Fruit fly (Drosophila melanogaster) whole organism: ENCODE data around the gene CG6441.

ENCODE experiments used
- CG8478 ChIP-seq: fragments of >200 bp; optimal IDR thresholded peaks from 2 replicates; lab custom pipeline; 2018; ENCODE audit warnings: inconsistent platforms
- Dll ChIP-seq: fragments of >200 bp; optimal IDR thresholded peaks from 2 replicates; lab custom pipeline; 2017
- EcR ChIP-seq, 2 experiments: fragments of >200 bp; optimal IDR thresholded peaks; 2 replicates each; lab custom pipeline; 2017; ENCODE audit warnings: missing biosample characterization in 2 of 2, missing genetic modification characterization in 2 of 2, missing genetic modification reagents in 2 of 2
- pan ChIP-seq: fragments of >200 bp; optimal IDR thresholded peaks from 2 replicates; lab custom pipeline; 2017
- psq ChIP-seq: fragments of >200 bp; optimal IDR thresholded peaks from 2 replicates; lab custom pipeline; 2017
- usp ChIP-seq: fragments of >200 bp; optimal IDR thresholded peaks from 2 replicates; lab custom pipeline; 2017; ENCODE audit warnings: missing biosample characterization, missing genetic modification characterization, mixed read lengths

The CG6441 gene

DNA sequence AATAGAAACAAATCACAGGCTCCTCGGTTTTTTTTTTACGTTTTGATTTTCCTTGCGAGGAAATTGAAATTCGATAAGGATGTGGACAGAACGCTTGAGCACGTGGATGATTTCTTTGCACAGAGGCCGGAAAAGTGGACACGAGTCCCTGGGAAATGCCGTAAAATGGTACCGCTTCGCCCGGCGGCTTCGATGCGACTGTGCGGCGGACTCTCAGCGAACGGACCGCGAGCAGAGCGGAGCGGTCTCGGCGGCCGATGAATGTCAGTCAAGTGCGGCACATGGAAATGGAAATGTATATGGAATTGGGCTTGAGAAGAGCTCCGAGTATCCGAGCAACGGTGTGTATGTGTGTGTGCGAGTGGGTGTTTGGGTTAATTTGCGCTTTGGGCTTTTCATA is 23.5 kb upstream of the CG6441 start, which contains the start of gene santa-maria:
santa-maria (minus strand) TSS at position 279 of the 400 bp plus-strand sequence.
- TF ChIP-seq CG8478 (no peak), EcR (GFP tag; optimal IDR thresholded peaks at IDR 0.05; lab: Kevin White, UChicago) (no peak), psq (lab: Kevin White, UChicago) (no peak), pan (lab: Kevin White, UChicago) (no peak), usp (GFP tag; lab: Kevin White, UChicago) (no peak)

DNA sequence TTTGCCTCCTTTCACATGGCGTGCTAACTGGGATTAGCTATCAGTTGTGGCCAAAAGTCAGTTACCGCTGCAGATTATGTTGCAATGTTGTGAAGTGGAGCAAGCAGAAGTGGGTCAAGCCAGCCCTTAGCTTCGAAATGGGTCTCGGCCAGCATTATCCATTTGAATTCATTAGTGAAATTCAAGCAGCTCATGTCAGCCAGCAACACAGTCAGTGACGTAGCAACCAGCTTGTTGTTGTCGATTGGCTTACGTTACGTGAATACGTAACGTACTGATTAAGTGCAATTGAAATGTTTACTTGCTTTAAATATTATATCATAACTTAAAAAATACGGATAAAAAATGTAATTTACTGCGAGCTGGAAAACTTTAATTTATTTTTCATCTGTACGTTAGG is 22.4 kb upstream of the CG6441 start:
- TF ChIP-seq usp (GFP tag; lab: Kevin White, UChicago) (no peak), pan (lab: Kevin White, UChicago) (no peak), Dll (no peak), EcR (GFP tag; optimal IDR thresholded peaks at IDR 0.05; lab: Kevin White, UChicago) (no peak), CG8478 (no peak), psq (lab: Kevin White, UChicago) (no peak)

DNA sequence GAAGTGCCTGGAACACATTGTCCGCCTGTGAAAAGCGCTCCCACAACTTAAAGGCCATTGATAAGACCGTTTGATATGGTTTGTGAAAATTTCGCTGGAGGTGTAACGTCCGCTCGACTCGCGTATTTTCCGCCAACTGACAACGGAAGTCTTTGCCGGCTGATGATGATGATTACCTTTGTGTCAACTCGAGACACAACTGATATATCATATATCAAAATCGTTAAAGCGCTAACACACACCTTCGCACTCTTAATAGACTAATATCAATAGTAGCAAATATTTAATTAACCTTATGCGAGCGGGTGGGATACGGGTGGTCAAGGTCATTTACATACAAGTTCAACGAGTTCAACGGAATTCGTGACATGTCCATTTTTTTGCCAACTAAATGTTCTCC is 20.4 kb upstream of the CG6441 start, which contains the start of gene Gr28a:
Gr28a (minus strand) TSS at position 101 of the 400 bp plus-strand sequence.
- TF ChIP-seq psq (lab: Kevin White, UChicago) (no peak), CG8478 (no peak), EcR (GFP tag; optimal IDR thresholded peaks at IDR 0.05; lab: Kevin White, UChicago) (no peak), pan (lab: Kevin White, UChicago) (no peak), usp (GFP tag; lab: Kevin White, UChicago) (no peak), Dll (no peak)

DNA sequence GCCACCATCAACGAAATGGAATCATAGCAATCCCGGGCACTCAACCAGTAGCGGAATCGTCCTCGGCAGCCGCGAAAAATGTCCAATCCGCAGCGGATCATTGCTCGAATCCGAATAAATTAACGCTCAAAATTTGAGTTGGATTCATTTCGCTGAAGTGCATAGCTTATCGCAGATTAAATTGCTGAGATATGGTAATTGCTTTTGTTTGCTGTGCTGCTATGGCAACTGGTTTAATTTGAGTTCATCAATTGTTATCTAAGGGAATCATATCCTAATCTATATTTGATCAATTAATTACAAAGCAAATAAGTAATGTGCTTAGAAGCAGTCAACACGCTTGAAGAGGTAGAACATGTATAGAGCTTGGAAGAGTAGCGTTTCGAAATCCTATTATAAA is 12.4 kb upstream of the CG6441 start, which contains the start of gene Gr28b:
Gr28b (minus strand) TSS at position 101 of the 400 bp plus-strand sequence.
- TF ChIP-seq psq (lab: Kevin White, UChicago) (no peak), EcR (GFP tag; optimal IDR thresholded peaks at IDR 0.05; lab: Kevin White, UChicago) (no peak), usp (GFP tag; lab: Kevin White, UChicago) (no peak), Dll (no peak), CG8478 (no peak), pan (lab: Kevin White, UChicago) (no peak)

DNA sequence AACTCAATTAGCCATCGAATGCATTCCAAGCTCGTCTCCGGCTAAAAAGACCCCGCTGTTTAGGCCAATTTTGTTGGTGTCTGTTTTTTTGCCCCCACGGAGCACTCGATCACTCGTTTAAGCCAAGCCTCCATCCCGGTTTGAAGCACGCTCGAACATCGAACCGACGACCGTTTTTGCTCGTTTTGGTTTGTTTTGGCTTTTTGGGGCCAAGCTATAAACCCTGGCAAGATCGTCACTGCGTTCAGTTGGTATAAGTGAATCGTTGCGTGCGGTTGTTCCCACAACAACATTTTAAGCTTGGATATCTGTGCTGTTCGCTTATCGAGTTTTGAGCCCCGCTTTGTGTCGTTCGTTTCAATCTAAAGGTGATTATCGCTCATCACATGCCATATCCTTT is 8.2 kb upstream of the CG6441 start, which contains the start of gene CG6055:
CG6055 (plus strand) TSS at position 240 of the 400 bp plus-strand sequence.
- TF ChIP-seq EcR (GFP tag; optimal IDR thresholded peaks at IDR 0.05; lab: Kevin White, UChicago): peak in 1 of 2 experiments; percentile 6
- TF ChIP-seq pan (lab: Kevin White, UChicago): no peak

DNA sequence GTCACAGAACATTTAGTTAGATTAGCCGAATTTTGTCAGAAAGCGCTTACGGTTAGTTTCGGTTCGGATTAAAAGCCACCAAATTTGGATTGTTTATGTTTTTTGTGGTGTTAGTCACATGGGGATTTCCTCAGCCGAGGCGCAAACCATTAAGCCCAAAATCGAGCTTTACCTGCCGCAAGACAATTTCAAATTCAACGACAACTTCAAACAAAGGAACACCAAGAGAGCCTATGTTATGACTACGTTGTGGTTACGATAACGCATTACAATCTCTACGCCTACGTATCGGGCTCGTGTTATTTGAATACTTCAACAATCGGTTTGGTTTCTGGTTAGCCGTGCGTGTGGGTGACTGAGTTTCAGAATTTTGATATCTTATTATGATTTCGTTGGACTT is 1.3 kb upstream of the CG6441 start:
- TF ChIP-seq usp (GFP tag; lab: Kevin White, UChicago) (no peak), pan (lab: Kevin White, UChicago) (no peak), Dll (no peak), EcR (GFP tag; optimal IDR thresholded peaks at IDR 0.05; lab: Kevin White, UChicago) (no peak), CG8478 (no peak), psq (lab: Kevin White, UChicago) (no peak)

DNA sequence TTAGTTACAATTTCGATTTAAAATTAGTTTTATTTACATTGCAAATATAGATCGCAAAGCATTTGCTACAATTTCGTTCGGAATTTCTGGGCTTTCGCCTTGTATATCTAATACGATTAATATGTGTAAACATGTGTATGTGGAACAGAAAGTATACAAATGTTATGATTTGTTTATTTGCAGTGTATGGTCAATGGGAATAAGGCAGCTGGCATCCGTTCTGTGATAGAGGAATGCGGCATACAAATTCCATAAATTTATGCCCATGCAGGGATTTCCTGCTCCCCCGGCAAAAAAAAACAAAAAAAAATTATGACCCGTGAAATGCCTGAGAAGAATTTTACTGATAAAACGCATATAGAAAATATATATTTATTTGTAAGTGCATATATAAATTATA is 11.7 kb downstream of the CG6441 start:
- TF ChIP-seq psq (lab: Kevin White, UChicago) (no peak), EcR (GFP tag; optimal IDR thresholded peaks at IDR 0.05; lab: Kevin White, UChicago) (no peak), pan (lab: Kevin White, UChicago) (no peak), usp (GFP tag; lab: Kevin White, UChicago) (no peak), Dll (no peak), CG8478 (no peak)

DNA sequence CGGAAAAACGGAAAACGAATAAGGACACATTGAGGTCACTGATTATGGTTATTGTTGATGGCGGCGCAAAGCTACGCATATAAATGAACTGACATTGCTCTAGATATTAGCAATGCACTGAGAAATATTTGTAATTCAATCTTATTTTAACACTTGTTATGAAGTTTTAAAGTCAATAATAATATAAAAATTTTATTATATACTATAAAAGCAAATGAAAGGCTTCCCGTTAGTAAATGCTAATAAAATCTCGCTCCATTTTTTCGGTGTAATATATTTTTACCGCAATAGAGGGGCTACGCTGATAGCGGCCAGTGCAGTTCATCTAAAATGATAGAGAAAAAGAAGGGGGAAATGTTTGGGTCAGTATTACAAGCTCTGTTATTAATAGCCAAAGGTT is 17.4 kb downstream of the CG6441 start:
- TF ChIP-seq Dll (no peak), CG8478 (no peak), usp (GFP tag; lab: Kevin White, UChicago) (no peak), psq (lab: Kevin White, UChicago) (no peak), pan (lab: Kevin White, UChicago) (no peak), EcR (GFP tag; optimal IDR thresholded peaks at IDR 0.05; lab: Kevin White, UChicago) (no peak)

DNA sequence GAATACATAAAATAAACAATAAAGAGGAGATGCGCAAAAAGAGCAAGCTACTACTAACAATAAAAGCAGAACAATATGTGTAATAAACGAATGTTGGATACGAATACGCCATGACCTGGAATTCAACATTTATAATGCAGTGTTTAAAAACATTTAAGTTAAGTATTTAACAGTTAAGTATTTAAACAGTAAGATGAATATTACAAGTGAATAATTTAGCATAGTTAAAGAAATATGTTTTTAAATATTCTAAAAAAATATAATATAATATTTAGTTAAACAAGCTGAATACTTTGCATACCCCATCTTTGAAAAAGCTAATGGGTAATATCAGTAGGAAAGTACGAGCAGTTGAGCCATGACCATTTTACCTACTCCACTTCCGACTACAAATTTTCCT is 18.0 kb downstream of the CG6441 start:
- TF ChIP-seq CG8478 (no peak), pan (lab: Kevin White, UChicago) (no peak), Dll (no peak), EcR (GFP tag; optimal IDR thresholded peaks at IDR 0.05; lab: Kevin White, UChicago) (no peak), psq (lab: Kevin White, UChicago) (no peak), usp (GFP tag; lab: Kevin White, UChicago) (no peak)

DNA sequence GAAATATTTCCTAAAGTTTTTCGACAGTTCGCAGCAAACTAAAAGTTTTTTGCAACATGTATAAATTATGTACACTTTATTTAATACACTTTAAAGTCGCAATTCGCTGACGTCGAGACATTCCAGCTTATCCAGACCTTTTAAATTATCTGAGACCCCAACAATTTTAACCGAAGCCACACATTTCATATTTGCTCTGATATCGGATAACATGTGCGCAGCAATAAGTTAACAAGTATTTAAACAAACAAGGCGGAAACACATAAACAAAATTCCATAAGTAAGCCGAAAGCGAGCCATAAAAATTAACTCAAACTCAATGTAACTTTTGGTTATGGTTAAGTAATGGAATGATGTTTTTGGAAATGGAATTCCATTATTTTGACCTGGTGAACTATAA is 18.9 kb downstream of the CG6441 start:
- TF ChIP-seq EcR (GFP tag; optimal IDR thresholded peaks at IDR 0.05; lab: Kevin White, UChicago): no peak
- no peak for TF ChIP-seq pan (lab: Kevin White, UChicago)
- no peak for TF ChIP-seq CG8478
- no peak for TF ChIP-seq Dll
- no peak for TF ChIP-seq usp (GFP tag; lab: Kevin White, UChicago)
- no peak for TF ChIP-seq psq (lab: Kevin White, UChicago)

DNA sequence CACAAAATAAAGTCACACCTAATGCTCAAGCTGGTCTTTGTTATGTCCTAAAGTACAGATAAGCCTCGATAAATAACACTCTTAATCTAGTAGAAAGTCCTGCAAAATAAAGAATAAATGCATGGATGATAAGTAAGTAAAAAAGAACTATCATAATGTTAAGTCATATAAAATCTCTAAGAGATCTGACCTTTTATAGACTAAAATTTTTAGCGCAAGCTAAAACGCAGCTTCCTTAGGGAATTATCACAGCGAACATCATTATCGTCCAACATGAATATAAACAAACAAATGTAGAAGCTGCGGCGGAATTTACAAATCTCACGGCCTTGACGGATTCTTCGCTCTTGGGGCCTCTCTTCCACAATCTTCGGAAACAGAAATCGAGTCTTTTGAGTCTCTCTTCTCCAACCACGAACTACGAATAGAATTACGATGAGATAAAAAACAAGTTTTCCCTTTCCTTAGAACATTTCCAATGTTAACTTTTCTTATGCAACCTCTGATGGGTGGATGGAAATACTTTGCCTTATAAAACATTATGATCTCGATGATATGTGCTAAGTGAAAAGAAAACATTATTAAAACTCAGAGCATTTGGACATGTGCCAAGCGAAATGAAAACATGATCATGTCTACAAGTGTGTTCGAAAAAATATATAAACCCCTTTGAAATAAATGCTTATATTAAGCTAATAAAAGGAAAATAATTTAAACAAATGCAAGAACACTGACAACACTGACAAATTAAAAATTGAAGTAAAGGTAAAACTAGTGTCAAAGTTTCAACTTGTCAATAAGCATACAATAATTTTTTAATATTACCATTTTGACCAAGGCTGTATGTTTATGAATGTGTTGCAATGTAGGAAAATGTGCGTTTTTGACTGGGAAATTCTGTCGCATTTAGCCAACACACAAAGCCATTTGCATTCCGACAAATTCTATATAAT is 20.1 kb downstream of the CG6441 start:
- TF ChIP-seq Dll (no peak), CG8478 (no peak), EcR (GFP tag; optimal IDR thresholded peaks at IDR 0.05; lab: Kevin White, UChicago) (no peak), usp (GFP tag; lab: Kevin White, UChicago) (no peak), psq (lab: Kevin White, UChicago) (no peak), pan (lab: Kevin White, UChicago) (no peak)
